Worm (Caenorhabditis elegans): ENCODE data around the gene ncx-1.
"Not testable (repeated sequence)": the region's sequence is repeated elsewhere in the genome, so short reads cannot be mapped to it uniquely, and the experiment has no call there.

The ncx-1 gene

DNA sequence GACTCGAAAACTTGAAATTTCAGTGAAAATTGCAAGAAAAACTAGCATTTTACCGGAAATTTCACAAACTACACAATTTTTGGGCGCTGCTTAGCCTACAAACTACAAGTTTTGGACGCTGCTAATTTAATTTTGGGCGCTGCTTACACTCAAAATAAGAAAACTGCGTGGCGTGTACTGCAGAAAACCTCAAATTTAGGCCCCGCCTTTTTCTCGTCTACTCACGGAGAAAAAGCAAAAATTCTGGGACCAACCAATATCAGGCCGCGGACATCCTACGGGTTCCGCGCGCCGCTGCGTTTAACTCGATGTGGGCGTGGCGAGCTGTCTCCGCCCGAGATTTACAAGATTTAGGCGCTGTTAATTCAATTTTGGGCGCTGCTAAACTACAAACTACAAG is 32.1 kb downstream of the ncx-1 start (continued):
- TF ChIP-seq snpc-1.3 (tag; optimal IDR thresholded peaks at IDR 0.05; ENCODE audit: insufficient read depth), result peak; percentile 48
- peak; percentile 93 for TF ChIP-seq pbrm-1 (GFP tag; IDR thresholded peaks at IDR 0.05)
- 0 out of 2 replicates have a peak, but pooled peaks have one; percentile 14 for TF ChIP-seq Y79H2A.3 (GFP tag; conservative IDR thresholded peaks at IDR 0.05)
- TF ChIP-seq lin-26 (GFP tag; IDR thresholded peaks at IDR 0.05), result peak; percentile 17; the same call in 1 of the 2 replicates
- peak; percentile 70; the same call in 1 of the 2 replicates for TF ChIP-seq Y53G8AR.9 (GFP tag; conservative IDR thresholded peaks at IDR 0.05)
- TF ChIP-seq dox-1 (GFP tag; IDR thresholded peaks at IDR 0.05), result peak; percentile 88
- not testable (repeated sequence) for TF ChIP-seq cebp-1 (GFP tag; IDR thresholded peaks at IDR 0.05)
- TF ChIP-seq cebp-1 (tag; optimal IDR thresholded peaks at IDR 0.05), result peak; percentile 14
- 0 out of 2 replicates have a peak, but pooled peaks have one; percentile 8 for TF ChIP-seq bed-2 (GFP tag; IDR thresholded peaks at IDR 0.05)
- peak; percentile 72 for TF ChIP-seq Y95B8A.8 (GFP tag; IDR thresholded peaks at IDR 0.05)

DNA sequence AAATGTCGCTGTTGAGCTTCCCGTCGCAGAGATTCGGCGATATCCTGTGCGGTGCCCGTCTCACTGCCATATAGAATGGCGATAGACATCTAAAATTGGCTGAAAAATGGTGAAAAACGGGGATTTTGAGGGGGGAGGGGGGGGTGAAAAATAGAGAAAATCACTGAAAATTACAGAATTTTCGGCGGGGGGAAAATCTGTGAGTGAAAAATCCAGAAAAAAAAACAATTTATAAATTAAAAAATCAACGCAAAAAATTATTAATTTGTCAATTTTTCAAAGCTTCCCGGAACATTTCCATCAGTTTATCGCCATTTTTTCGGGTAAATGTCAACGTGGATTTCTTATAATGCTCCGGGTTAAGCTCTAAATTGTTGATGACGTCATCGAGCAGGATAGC is 32.8 kb downstream of the ncx-1 start, which contains the start of gene fre-1:
Gene fre-1, minus strand, starts transcription at position 101 of the 400 bp plus-strand sequence.
- TF ChIP-seq sdz-38 (tag; optimal IDR thresholded peaks at IDR 0.05) (no peak), gei-17 (GFP tag; optimal IDR thresholded peaks at IDR 0.05) (no peak)

DNA sequence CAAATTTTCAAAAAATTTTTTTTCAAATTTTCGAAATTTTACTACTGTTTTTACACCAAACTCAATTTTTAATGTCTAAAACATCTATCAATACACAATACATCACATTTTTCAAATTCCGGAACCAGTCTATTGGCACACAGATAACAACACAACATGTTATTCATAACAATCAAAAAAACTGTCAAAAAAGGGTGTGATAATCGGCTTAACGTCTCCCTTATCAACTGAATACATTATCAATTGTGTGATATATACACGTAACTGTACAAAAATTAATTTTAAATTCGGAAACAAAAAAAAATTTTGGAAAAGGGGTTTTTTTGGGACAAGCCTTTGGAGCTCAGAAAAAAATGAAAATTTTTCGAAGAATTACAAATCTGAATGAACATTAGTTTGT is 46.1 kb downstream of the ncx-1 start:
- TF ChIP-seq dpl-1 (GFP tag; optimal IDR thresholded peaks at IDR 0.05) (no peak), mes-4 (tag; optimal IDR thresholded peaks at IDR 0.05) (no peak), nhr-80 (tag; optimal IDR thresholded peaks at IDR 0.05) (peak; percentile 24), unc-62 (GFP tag; optimal IDR thresholded peaks at IDR 0.05) (peak; percentile 73)

DNA sequence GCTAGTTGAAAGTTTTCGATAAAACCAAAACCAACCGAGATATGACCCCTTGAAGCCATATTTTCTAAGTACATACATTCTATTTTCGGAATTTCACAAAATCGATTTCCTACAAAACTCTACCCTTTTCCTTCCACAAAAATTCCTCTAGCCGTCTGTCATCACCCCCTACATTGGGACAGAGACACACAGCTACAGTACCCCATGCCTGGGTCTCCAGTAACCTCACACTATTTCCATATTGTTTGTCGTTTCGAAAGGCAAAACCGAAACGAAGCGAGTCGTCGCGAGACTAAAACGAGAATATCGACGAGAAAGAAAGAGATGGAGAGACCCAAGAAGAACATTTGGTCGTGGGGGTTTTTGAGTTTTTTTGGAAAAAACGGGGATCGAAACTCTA is 52.1 kb downstream of the ncx-1 start:
- no peak for TF ChIP-seq Y79H2A.3 (GFP tag; conservative IDR thresholded peaks at IDR 0.05)
- no peak for TF ChIP-seq hsf-1 (GFP tag; IDR thresholded peaks at IDR 0.05)

DNA sequence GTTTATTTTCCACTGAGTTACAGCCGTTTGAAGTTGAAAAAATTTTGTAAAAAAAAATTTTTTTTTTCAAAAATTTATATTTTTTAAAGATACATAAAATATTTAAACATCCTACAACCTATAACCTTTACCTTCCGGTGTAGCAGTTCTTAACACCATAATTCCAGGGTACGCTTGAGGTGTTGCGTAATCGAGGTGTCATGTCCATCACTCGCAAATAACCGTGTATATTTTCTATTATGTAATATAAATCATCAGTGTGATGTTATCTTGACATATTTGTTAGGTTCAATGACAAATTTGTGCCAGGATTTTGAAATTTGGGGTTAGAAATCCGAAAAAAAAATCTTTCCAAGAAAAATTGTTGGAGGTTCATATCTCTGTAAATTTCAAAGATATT is 53.4 kb downstream of the ncx-1 start:
- TF ChIP-seq ztf-18 (tag; optimal IDR thresholded peaks at IDR 0.05), result no peak
- no peak for TF ChIP-seq snpc-3.4 (tag; optimal IDR thresholded peaks at IDR 0.05)
- TF ChIP-seq mel-28 (tag; optimal IDR thresholded peaks at IDR 0.05; ENCODE audit: borderline replicate concordance), result no peak
- TF ChIP-seq F10E7.11 (tag; optimal IDR thresholded peaks at IDR 0.05), result no peak
- TF ChIP-seq lsl-1 (GFP tag; optimal IDR thresholded peaks at IDR 0.05), result no peak
- TF ChIP-seq F33H1.4 (GFP tag; IDR thresholded peaks at IDR 0.05), result no peak
- TF ChIP-seq snpc-1.3 (tag; optimal IDR thresholded peaks at IDR 0.05; ENCODE audit: insufficient read depth), result no peak
- no peak for TF ChIP-seq lin-54 (GFP tag; optimal IDR thresholded peaks at IDR 0.05)
- no peak for TF ChIP-seq hlh-12 (tag; optimal IDR thresholded peaks at IDR 0.05)
- TF ChIP-seq ztf-28 (GFP tag; IDR thresholded peaks at IDR 0.05), result no peak
- TF ChIP-seq madf-8 (GFP tag; conservative IDR thresholded peaks at IDR 0.05), result no peak
- TF ChIP-seq madf-3 (GFP tag; IDR thresholded peaks at IDR 0.05), result no peak
- no peak for TF ChIP-seq nhr-90 (tag; optimal IDR thresholded peaks at IDR 0.05)

DNA sequence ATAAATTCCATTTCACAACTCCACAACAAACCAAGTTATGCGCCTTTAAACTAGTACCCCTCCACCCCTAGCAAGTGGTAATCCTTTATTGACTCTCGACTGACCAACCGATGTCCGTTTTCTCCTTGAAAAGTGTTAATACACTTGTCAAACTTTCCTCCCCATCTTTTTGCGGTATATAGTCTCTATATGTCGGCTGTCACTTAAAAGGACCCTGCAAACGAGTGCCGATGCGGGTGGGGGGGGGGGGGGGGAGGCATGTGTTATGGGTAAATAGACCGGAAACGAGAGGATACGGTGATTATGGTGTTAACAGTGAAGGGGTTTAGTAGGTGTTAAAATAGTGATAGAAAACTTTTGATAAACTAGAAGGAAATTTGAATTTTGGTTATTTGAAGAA is 55.4 kb downstream of the ncx-1 start:
- TF ChIP-seq hlh-12 (tag; optimal IDR thresholded peaks at IDR 0.05) (no peak), madf-3 (GFP tag; IDR thresholded peaks at IDR 0.05) (no peak), F49E8.2 (tag; optimal IDR thresholded peaks at IDR 0.05; ENCODE audit: insufficient read depth) (no peak), sptf-2 (GFP tag; optimal IDR thresholded peaks at IDR 0.05) (no peak), nhr-179 (tag; optimal IDR thresholded peaks at IDR 0.05) (no peak), mxl-1 (tag; optimal IDR thresholded peaks at IDR 0.05) (no peak), ztf-26 (tag; optimal IDR thresholded peaks at IDR 0.05) (no peak), pbrm-1 (GFP tag; IDR thresholded peaks at IDR 0.05) (no peak), somi-1 (GFP tag; optimal IDR thresholded peaks at IDR 0.05) (no peak), ceh-91 (GFP tag; IDR thresholded peaks at IDR 0.05) (no peak)
